Worm (Caenorhabditis elegans) whole organism, L2 larva: ENCODE results near the gene C06G3.8.

ENCODE experiments used
- F13H6.1 ChIP-seq: sonication (generic microtip); optimal IDR thresholded peaks from 2 replicates; lab custom pipeline; 2016; ENCODE audit warnings: missing genetic modification characterization, missing compliant biosample characterization
- R02D3.7 ChIP-seq: fragments of 150-350 bp; optimal IDR thresholded peaks from 2 replicates; lab custom pipeline; 2014; ENCODE audit warnings: missing biosample characterization, missing genetic modification characterization
- Y55F3AM.14 ChIP-seq: fragments of 200-800 bp; sonication (Bioruptor generic); optimal IDR thresholded peaks from 2 replicates; lab custom pipeline; 2018; ENCODE audit warnings: mild to moderate bottlenecking, missing genetic modification characterization, missing compliant biosample characterization
- ZK546.5 ChIP-seq: sonication (generic microtip); optimal IDR thresholded peaks from 2 replicates; lab custom pipeline; 2017; ENCODE audit warnings: missing biosample characterization, missing genetic modification characterization
- alr-1 ChIP-seq: fragments of 150-350 bp; optimal IDR thresholded peaks from 2 replicates; lab custom pipeline; 2014; ENCODE audit warnings: missing biosample characterization, missing genetic modification characterization
- aly-2 ChIP-seq: fragments of 150-350 bp; optimal IDR thresholded peaks from 2 replicates; lab custom pipeline; 2014; ENCODE audit warnings: missing biosample characterization, missing genetic modification characterization
- ama-1 ChIP-seq: fragments of 150-350 bp; optimal IDR thresholded peaks from 2 replicates; lab custom pipeline; 2018; ENCODE audit warnings: inconsistent platforms
- blmp-1 ChIP-seq: sonication (generic microtip); optimal IDR thresholded peaks from 2 replicates; lab custom pipeline; 2017; ENCODE audit warnings: missing genetic modification characterization, mild to moderate bottlenecking, missing compliant biosample characterization, antibody characterized with exemption, moderate library complexity; ENCODE audit not compliant: insufficient read depth
- ceh-16 ChIP-seq: fragments of 150-350 bp; optimal IDR thresholded peaks from 2 replicates; lab custom pipeline; 2014; ENCODE audit warnings: missing biosample characterization, missing genetic modification characterization
- ceh-82 ChIP-seq: fragments of 150-350 bp; optimal IDR thresholded peaks from 2 replicates; lab custom pipeline; 2014; ENCODE audit warnings: missing biosample characterization, missing genetic modification characterization
- crh-2 ChIP-seq: sonication (generic microtip); optimal IDR thresholded peaks from 2 replicates; lab custom pipeline; 2017; ENCODE audit warnings: missing biosample characterization, missing genetic modification characterization
- dmd-4 ChIP-seq: sonication (generic microtip); optimal IDR thresholded peaks from 2 replicates; lab custom pipeline; 2017; ENCODE audit warnings: missing biosample characterization, missing genetic modification characterization
- egl-27 ChIP-seq: sonication (generic microtip); optimal IDR thresholded peaks from 3 replicates; lab custom pipeline; 2017; ENCODE audit warnings: missing biosample characterization, missing genetic modification reagents, missing genetic modification characterization
- elt-1 ChIP-seq: fragments of 150-350 bp; optimal IDR thresholded peaks from 2 replicates; lab custom pipeline; 2014; ENCODE audit warnings: missing biosample characterization, missing genetic modification characterization
- elt-3 ChIP-seq: sonication (generic microtip); optimal IDR thresholded peaks from 2 replicates; lab custom pipeline; 2017; ENCODE audit warnings: missing biosample characterization, missing genetic modification characterization
- fos-1 ChIP-seq: fragments of 150-350 bp; optimal IDR thresholded peaks from 2 replicates; lab custom pipeline; 2014; ENCODE audit warnings: missing biosample characterization, missing genetic modification characterization
- gmeb-1 ChIP-seq: fragments of 150-350 bp; optimal IDR thresholded peaks from 2 replicates; lab custom pipeline; 2014; ENCODE audit warnings: missing biosample characterization, missing genetic modification characterization
- lin-11 ChIP-seq: fragments of 150-350 bp; sonication (generic microtip); optimal IDR thresholded peaks from 2 replicates; lab custom pipeline; 2014; ENCODE audit warnings: missing biosample characterization, missing genetic modification characterization, inconsistent platforms, mixed read lengths
- lin-13 ChIP-seq: fragments of 150-350 bp; optimal IDR thresholded peaks from 2 replicates; lab custom pipeline; 2014; ENCODE audit warnings: missing biosample characterization, missing genetic modification reagents, missing genetic modification characterization
- lsy-2 ChIP-seq, 2 experiments: fragments of 150-350 bp in 1 of 2; sonication (generic microtip) in 1 of 2; optimal IDR thresholded peaks; 2 replicates each; lab custom pipeline; 2014 to 2017; ENCODE audit warnings: missing biosample characterization in 2 of 2, missing genetic modification characterization in 2 of 2
- mab-5 ChIP-seq: fragments of 150-350 bp; optimal IDR thresholded peaks from 2 replicates; lab custom pipeline; 2014; ENCODE audit warnings: missing biosample characterization, missing genetic modification characterization
- mbf-1 ChIP-seq: sonication (generic microtip); optimal IDR thresholded peaks from 2 replicates; lab custom pipeline; 2017; ENCODE audit warnings: missing biosample characterization, missing genetic modification characterization
- mdl-1 ChIP-seq, 2 experiments: fragments of 150-350 bp in 1 of 2; sonication (generic microtip) in 1 of 2; optimal IDR thresholded peaks; 2 replicates each; lab custom pipeline; 2017; ENCODE audit warnings: missing biosample characterization in 2 of 2, missing genetic modification characterization in 2 of 2
- nhr-10 ChIP-seq: sonication (generic microtip); optimal IDR thresholded peaks from 2 replicates; lab custom pipeline; 2017; ENCODE audit warnings: missing biosample characterization, missing genetic modification characterization
- nhr-11 ChIP-seq: fragments of 150-350 bp; optimal IDR thresholded peaks from 2 replicates; lab custom pipeline; 2014; ENCODE audit warnings: missing biosample characterization, missing genetic modification characterization
- nhr-12 ChIP-seq: fragments of 150-350 bp; optimal IDR thresholded peaks from 2 replicates; lab custom pipeline; 2014; ENCODE audit warnings: missing biosample characterization, missing genetic modification characterization
- nhr-129 ChIP-seq: fragments of 150-350 bp; optimal IDR thresholded peaks from 2 replicates; lab custom pipeline; 2014; ENCODE audit warnings: missing biosample characterization, missing genetic modification characterization
- nhr-21 ChIP-seq: fragments of 150-350 bp; optimal IDR thresholded peaks from 2 replicates; lab custom pipeline; 2014; ENCODE audit warnings: missing biosample characterization, missing genetic modification characterization
- nhr-23 ChIP-seq: fragments of 150-350 bp; optimal IDR thresholded peaks from 2 replicates; lab custom pipeline; 2014; ENCODE audit warnings: missing biosample characterization, missing genetic modification reagents, missing genetic modification characterization
- nhr-237 ChIP-seq: fragments of 150-350 bp; optimal IDR thresholded peaks from 2 replicates; lab custom pipeline; 2014; ENCODE audit warnings: missing biosample characterization, missing genetic modification characterization
- nhr-25 ChIP-seq: fragments of 150-350 bp; sonication (generic microtip); optimal IDR thresholded peaks from 3 replicates; lab custom pipeline; 2014; ENCODE audit warnings: missing biosample characterization, missing genetic modification characterization
- nhr-6 ChIP-seq: fragments of 150-350 bp; optimal IDR thresholded peaks from 2 replicates; lab custom pipeline; 2014; ENCODE audit warnings: missing biosample characterization, missing genetic modification characterization
- peb-1 ChIP-seq: fragments of 150-350 bp; optimal IDR thresholded peaks from 2 replicates; lab custom pipeline; 2014; ENCODE audit warnings: missing biosample characterization, missing genetic modification characterization
- sem-4 ChIP-seq: fragments of 150-350 bp; optimal IDR thresholded peaks from 2 replicates; lab custom pipeline; 2014; ENCODE audit warnings: missing biosample characterization, missing genetic modification reagents, missing genetic modification characterization
- skn-1 ChIP-seq: sonication (generic microtip); optimal IDR thresholded peaks from 2 replicates; lab custom pipeline; 2017; ENCODE audit warnings: missing biosample characterization, missing genetic modification characterization
- sma-3 ChIP-seq: sonication (generic microtip); optimal IDR thresholded peaks from 2 replicates; lab custom pipeline; 2016; ENCODE audit warnings: missing genetic modification reagents, missing genetic modification characterization, missing compliant biosample characterization
- sma-9 ChIP-seq, 2 experiments: fragments of 150-350 bp in 1 of 2; sonication (generic microtip) in 1 of 2; optimal IDR thresholded peaks; 2 replicates each; lab custom pipeline; 2014 to 2016; ENCODE audit warnings: missing genetic modification characterization in 2 of 2, mild to moderate bottlenecking in 1 of 2, missing biosample characterization in 1 of 2, missing compliant biosample characterization in 1 of 2, missing genetic modification reagents in 1 of 2, moderate library complexity in 1 of 2
- snpc-4 ChIP-seq: fragments of 150-350 bp; optimal IDR thresholded peaks from 2 replicates; lab custom pipeline; 2014; ENCODE audit warnings: missing biosample characterization, missing genetic modification characterization
- unc-39 ChIP-seq: fragments of 150-350 bp; optimal IDR thresholded peaks from 2 replicates; lab custom pipeline; 2014; ENCODE audit warnings: missing biosample characterization, missing genetic modification characterization
- unc-55 ChIP-seq: fragments of 150-350 bp; sonication (generic microtip); optimal IDR thresholded peaks from 3 replicates; lab custom pipeline; 2014; ENCODE audit warnings: missing biosample characterization, missing genetic modification reagents, missing genetic modification characterization
- unc-62 ChIP-seq: fragments of 150-350 bp; optimal IDR thresholded peaks from 2 replicates; lab custom pipeline; 2014; ENCODE audit warnings: missing biosample characterization, missing genetic modification reagents, missing genetic modification characterization
- zag-1 ChIP-seq: fragments of 150-350 bp; optimal IDR thresholded peaks from 2 replicates; lab custom pipeline; 2014; ENCODE audit warnings: missing biosample characterization, missing genetic modification characterization
- ztf-1 ChIP-seq: fragments of 200-800 bp; sonication (Bioruptor generic); conservative IDR thresholded peaks from 2 replicates; pipeline ENCODE4 v1.3.6; 2022; ENCODE audit warnings: missing genetic modification characterization, missing compliant biosample characterization
- ztf-11 ChIP-seq: sonication (generic microtip); optimal IDR thresholded peaks from 2 replicates; lab custom pipeline; 2017; ENCODE audit warnings: missing biosample characterization, missing genetic modification characterization
- ztf-4 ChIP-seq: fragments of 150-350 bp; optimal IDR thresholded peaks from 2 replicates; lab custom pipeline; 2014; ENCODE audit warnings: missing biosample characterization, missing genetic modification characterization

Gene C06G3.8

ce11 chrIV:7046641-7047361 is 14.4 kb upstream of the C06G3.8 start:
- TF ChIP-seq nhr-23 (tag; lab: Kevin White, UChicago) (no peak), ama-1 (lab: Kevin White, UChicago) (no peak), lin-13 (no peak), unc-62 (GFP tag; lab: Kevin White, UChicago) (no peak), sma-3 (GFP tag; lab: Kevin White, UChicago) (no peak), nhr-11 (tag; lab: Kevin White, UChicago) (no peak), Y55F3AM.14 (GFP tag; lab: Kevin White, UChicago) (no peak), dmd-4 (tag; lab: Kevin White, UChicago) (no peak), sma-9 (GFP tag; optimal IDR thresholded peaks at IDR 0.05; lab: Kevin White, UChicago) (peak; percentile 40), sma-9 (tag; optimal IDR thresholded peaks at IDR 0.05; lab: Kevin White, UChicago) (no peak), nhr-10 (tag; lab: Kevin White, UChicago) (no peak), nhr-6 (tag; lab: Kevin White, UChicago) (peak; percentile 19), crh-2 (no peak), nhr-25 (no peak), blmp-1 (tag; lab: Kevin White, UChicago) (no peak), aly-2 (tag; lab: Kevin White, UChicago) (no peak), nhr-129 (tag; lab: Kevin White, UChicago) (peak; percentile 27), gmeb-1 (tag; lab: Kevin White, UChicago) (no peak), lin-11 (tag; lab: Kevin White, UChicago) (no peak), ztf-1 (GFP tag; lab: Robert Waterston, UW) (no peak), unc-39 (no peak), sem-4 (no peak), ztf-11 (tag; lab: Kevin White, UChicago) (no peak), skn-1 (no peak), mbf-1 (tag; lab: Kevin White, UChicago) (no peak), nhr-237 (no peak), elt-1 (no peak), alr-1 (tag; lab: Kevin White, UChicago) (no peak), nhr-12 (tag; lab: Kevin White, UChicago) (no peak), ztf-4 (tag; lab: Kevin White, UChicago) (no peak), egl-27 (no peak), ceh-16 (tag; lab: Kevin White, UChicago) (no peak), F13H6.1 (no peak), mdl-1 (tag; optimal IDR thresholded peaks at IDR 0.05; lab: Kevin White, UChicago) (no peak), peb-1 (tag; lab: Kevin White, UChicago) (no peak), nhr-21 (tag; lab: Kevin White, UChicago) (peak; percentile 27), mab-5 (tag; lab: Kevin White, UChicago) (no peak), unc-55 (GFP tag; lab: Kevin White, UChicago) (no peak), fos-1 (tag; lab: Kevin White, UChicago) (peak; percentile 10), ZK546.5 (tag; lab: Kevin White, UChicago) (no peak), lsy-2 (tag; optimal IDR thresholded peaks at IDR 0.05; lab: Kevin White, UChicago) (peak in 1 of 2 experiments; percentile 43), zag-1 (tag; lab: Kevin White, UChicago) (no peak), snpc-4 (no peak), elt-3 (tag; lab: Kevin White, UChicago) (no peak), ceh-82 (no peak), R02D3.7 (no peak)
